Worm (Caenorhabditis elegans): Measurements from ENCODE around the gene xpf-1.

Gene xpf-1

DNA sequence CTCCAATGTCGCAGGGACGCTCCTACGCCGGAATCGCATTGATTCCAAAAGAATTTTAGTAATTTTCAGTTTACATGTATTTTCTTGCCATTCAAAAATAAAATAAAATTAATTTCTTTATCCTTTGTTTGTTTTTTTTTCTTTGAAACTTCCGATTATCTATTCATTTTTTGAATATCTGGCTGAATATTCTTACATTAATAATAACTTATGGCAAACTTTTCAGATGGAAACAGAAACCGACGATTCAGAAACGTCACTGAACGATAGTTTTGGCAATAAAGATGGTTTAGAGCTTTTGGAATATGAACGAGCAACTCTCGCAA lies at the start of gene xpf-1:
Gene xpf-1, plus strand, starts transcription at position 227 of the 326 bp plus-strand sequence.
- TF ChIP-seq unc-62 (GFP tag; optimal IDR thresholded peaks at IDR 0.05) = no peak

DNA sequence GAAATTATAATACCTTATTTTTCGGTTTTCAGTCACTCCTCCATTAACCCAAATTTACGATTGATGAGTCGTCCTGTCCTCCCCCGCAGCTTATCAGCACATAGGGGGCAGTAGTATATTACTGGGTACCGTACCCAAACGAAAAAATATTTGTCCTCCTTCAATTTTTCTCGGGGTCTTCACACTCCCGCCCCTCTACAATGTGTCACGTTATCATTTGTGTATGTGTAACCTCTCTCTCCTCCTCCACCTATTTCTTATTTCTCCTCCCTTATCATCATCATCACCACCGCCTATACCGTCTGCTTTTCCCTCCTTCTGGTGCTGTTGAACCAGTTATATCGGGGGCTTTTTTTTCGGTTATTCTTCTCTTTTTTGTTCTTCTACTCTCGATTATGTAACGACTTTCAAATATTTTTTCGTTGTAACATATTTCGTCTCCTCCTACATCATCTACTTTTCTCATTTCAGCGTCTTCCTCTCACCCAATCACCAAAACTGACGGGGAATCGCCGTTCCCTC lies 49.6 kb upstream of the xpf-1 start, which contains the start of gene ghi-1:
Gene ghi-1, plus strand, starts transcription at position 472 of the 522 bp plus-strand sequence.
- no peak for TF ChIP-seq unc-62 (GFP tag; optimal IDR thresholded peaks at IDR 0.05)

DNA sequence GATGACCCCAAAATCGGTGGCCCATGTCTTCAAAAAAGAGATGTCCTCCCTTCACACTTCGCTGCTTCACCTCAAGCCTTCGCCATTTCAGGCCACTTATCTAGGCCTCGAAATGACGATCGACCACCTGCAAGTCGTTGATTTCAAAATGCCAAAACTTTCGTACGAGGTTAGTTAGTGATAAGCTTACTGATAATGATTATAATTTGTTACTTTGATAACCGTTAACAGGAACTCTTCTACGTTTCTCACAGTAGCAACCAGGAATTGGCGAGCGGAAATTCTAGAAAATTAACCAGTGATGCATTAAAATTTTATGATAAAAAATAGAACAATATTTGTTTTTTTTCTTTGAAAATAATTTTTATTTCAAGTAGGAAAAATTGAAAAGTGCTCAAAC lies 49.1 kb upstream of the xpf-1 start:
- TF ChIP-seq unc-62 (GFP tag; optimal IDR thresholded peaks at IDR 0.05) = no peak

DNA sequence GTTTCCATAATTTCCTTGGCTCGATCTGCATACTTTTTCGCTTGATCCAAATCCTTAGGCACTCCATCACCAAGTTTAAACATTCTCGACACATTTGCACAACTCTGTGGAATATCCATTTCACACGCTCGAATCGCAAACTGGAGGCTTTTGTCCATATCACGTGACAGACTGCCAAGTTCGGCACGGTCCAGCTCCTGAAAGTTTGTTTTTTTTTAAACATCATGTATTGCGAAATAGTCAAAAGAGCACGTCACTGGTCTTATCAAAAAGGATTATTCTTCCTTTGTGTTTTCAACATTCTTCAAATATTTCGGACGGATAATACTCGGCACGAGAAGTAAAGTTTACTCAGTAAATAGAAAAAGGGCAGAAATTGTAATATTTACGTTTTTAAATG lies 46.7 kb upstream of the xpf-1 start:
- no peak for TF ChIP-seq unc-62 (GFP tag; optimal IDR thresholded peaks at IDR 0.05)

DNA sequence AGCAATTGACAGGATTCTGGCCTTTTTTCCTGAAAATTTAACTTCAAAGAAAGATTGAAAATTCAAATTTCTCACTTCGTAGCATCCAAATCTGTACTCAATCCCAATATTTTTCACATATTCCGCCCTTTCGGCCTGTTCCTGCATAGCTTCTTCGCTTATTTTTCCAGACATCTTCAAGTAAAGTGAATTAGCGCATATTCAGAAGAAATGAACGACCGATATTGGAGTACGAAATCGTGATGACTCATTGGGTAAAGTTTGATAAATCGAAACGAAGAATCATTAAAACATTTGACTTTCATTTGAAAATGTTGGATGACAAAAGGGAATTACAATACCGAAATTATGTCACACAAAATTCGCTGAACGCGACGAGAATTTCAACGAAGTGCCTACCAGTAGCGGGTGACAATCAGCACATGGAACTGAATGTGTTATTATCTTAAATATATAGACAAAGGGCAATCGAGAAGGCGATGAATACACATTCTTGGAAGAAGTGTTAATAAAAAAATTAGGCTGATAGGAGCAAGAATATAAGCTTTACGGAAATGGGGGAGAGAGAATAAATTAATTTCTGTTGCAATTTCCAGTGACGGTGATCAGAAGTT lies 44.9 kb upstream of the xpf-1 start, which contains the start of gene coa-7:
Gene coa-7, minus strand, starts transcription at position 174 of the 614 bp plus-strand sequence.
- no peak for TF ChIP-seq unc-62 (GFP tag; optimal IDR thresholded peaks at IDR 0.05)

DNA sequence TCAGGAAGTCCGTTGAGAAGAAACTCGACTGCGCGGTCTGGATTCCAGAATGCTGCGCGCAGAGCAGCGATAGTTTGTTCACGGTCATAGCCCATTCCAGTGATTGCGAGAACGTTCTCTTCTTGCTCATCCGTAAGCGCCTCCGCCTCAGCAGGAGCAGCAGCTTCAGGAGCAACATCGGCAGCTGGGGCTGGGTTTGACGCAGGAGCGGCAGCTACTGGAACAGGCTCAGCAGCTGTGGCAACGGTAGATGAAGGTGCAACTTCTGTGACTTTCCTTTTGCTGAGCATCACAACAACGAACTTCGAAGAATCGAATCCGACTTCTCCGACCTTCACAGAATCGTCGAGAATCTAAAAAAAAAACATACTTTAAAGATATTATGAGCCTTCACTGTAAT lies 43.8 kb upstream of the xpf-1 start:
- no peak for TF ChIP-seq unc-62 (GFP tag; optimal IDR thresholded peaks at IDR 0.05)

DNA sequence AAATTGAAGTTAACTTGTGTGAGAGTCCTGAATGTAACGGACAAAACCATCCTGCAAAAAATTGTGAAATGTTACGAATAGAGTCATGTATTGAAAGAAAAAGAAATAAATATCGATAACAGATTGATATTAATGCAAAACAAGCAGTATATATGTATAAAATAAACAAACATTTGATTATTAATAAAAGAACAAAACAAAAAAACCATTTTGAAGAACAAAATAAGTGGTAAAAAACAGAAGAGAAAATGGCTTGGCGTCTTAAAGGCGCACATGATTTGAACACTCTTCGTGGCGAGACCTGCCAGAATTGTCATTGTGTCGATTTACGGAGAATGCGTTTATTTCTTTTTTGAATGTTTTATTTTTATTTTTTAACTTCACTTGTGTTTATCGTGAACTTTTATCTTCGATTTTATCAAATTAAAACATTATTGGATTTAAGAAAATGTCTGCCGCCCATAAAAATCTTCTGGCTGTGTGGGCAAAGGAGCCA lies 43.2 kb upstream of the xpf-1 start, which contains the start of the genes rad-23 and rpn-12:
Gene rad-23, minus strand, starts transcription at position 51 of the 496 bp plus-strand sequence.
Gene rpn-12, plus strand, starts transcription at position 446 of the 496 bp plus-strand sequence.
- TF ChIP-seq unc-62 (GFP tag; optimal IDR thresholded peaks at IDR 0.05) = no peak

DNA sequence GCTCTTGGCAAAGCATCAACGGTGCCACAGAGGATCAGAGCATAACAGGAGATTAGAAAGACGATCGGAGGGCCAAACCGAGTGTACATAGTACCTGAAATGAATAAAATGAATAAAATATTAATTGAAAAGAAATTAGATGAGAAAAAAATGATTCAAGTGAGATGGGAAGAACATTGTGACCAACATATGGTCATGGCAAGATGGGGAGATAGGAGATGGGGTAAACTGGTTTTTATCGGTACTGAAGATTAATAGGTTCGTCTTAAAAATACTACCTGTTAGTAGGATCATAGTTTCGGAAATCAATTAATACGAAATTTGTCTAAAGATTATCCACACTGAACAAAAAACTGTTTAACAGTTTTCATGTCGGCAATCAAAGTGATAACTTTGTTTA lies 38.9 kb upstream of the xpf-1 start, which contains the start of gene nep-1:
Gene nep-1, minus strand, starts transcription at position 101 of the 400 bp plus-strand sequence.
- no peak for TF ChIP-seq unc-62 (GFP tag; optimal IDR thresholded peaks at IDR 0.05)

DNA sequence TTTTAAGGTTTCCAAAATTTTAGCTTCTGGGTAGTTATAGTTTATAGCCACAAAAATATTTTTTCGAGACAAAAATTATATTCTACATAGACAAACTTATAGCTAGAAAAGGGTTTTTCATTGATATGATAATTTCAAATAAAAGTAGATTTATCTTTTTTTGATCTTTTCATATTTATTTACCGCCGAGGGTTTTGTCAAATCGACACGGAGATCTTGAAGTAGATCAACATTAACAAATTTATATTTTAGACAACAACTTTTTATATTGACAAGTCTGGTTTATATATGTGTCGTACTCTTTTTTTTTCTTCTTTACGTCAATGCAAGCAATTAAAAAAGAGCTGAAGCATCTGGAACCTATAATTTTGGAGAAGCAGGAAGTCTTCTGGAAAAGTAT lies 37.1 kb upstream of the xpf-1 start:
- TF ChIP-seq unc-62 (GFP tag; optimal IDR thresholded peaks at IDR 0.05) = no peak

DNA sequence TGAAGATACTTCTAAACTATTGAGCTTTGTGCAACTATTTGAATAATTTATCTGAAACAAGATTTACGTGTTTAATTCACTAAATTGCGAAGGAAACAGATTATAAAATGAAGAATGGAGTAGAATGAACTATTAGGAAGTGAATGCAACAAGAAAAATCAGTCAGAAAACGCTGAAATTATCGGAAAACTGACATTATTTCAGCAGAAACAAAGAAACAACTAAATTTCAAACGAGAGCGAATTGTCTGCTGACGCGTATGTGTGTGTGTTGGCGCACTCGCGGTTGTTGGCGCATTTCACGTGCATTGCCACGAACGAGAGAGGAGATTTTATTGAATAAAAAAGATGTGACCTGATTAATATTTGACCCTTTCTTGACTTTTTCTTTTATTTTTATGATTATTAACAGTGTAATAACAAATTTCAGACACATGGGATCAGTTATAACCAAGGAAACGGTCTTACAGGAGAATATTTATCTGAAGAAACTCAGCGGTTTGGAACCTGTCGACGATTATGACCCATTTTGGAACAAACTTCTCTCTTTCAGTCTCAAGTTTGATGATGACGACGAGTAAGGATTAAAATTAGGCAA lies 20.0 kb upstream of the xpf-1 start, which contains the start of the genes trr-1 and C47D12.2:
Gene trr-1, minus strand, starts transcription at position 51 of the 597 bp plus-strand sequence.
Gene C47D12.2, plus strand, starts transcription at position 430 of the 597 bp plus-strand sequence.
- no peak for TF ChIP-seq unc-62 (GFP tag; optimal IDR thresholded peaks at IDR 0.05)

DNA sequence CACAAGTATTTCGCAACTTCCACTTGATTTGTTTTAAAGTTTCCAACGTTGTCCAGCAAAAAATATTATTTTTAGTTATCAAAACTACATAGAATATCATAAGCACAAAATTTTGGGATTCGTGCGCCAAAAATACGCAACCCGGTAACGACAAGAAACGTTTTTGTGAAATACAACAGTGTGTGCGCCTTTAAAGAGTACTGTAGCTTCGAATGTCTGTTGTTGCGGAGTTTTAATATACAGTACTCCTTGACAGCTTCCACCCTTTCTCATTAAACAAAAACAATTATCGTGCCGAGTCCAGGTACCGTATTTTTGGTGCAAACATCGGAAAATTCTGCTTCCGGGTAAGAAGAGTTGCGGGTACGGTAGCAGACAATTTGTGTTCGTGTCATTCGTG lies 15.8 kb upstream of the xpf-1 start:
- no peak for TF ChIP-seq unc-62 (GFP tag; optimal IDR thresholded peaks at IDR 0.05)

DNA sequence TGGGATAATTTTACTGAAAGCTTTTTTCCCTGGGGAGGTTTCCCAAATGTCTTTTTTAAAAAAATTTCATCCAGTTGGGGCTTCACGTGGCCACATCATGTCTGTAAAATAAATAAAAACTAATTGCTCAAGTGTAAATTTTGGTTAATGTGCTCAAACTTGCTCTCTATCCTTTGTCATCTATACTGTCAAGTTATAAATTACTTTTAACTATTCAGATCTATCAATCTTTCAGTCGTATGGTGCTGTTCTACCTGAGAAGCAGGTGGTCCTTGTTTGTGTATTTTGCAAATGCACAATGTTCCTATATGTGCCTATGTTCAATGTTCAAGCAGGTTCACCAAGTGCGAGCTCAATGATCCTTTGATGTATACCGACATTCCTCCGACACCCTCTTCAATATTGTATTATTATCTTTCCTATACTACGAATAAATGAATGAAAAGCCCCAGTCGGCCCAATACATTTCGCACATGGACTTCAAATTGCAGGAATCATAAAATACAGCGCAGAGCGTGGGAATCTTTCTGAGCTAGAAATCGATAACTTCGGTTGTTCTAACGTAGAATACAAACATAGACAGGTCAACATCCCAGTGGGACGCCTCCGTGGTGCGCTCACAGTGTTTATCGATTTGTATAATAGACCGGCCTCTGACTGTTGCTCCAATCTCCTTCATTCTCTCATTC lies 14.7 kb upstream of the xpf-1 start, which contains the start of the genes sfxn-1.4 and C47D12.4:
Gene sfxn-1.4, minus strand, starts transcription at position 101 of the 689 bp plus-strand sequence.
Gene C47D12.4, plus strand, starts transcription at position 639 of the 689 bp plus-strand sequence.
- no peak for TF ChIP-seq unc-62 (GFP tag; optimal IDR thresholded peaks at IDR 0.05)

DNA sequence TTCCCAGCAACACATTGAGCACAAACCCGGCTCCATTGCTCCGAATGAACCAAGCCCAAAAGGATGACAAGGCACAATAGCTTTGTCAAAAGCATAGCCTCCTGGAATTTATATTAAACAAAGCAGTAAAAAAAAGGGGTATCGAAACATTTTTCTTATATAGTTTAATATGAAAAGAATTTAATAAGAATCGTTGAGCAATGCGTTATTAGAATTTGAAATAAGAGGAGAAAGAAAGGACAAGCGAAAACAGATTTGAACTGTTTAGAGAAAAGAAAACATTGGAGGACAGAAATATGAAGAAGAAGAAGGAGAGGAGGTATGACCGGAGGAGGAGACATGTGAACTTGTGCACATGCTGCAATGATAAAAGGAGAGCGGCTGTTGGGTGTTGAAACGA lies 10.8 kb upstream of the xpf-1 start, which contains the start of gene C47D12.5:
Gene C47D12.5, minus strand, starts transcription at position 101 of the 400 bp plus-strand sequence.
- TF ChIP-seq unc-62 (GFP tag; optimal IDR thresholded peaks at IDR 0.05) = no peak

DNA sequence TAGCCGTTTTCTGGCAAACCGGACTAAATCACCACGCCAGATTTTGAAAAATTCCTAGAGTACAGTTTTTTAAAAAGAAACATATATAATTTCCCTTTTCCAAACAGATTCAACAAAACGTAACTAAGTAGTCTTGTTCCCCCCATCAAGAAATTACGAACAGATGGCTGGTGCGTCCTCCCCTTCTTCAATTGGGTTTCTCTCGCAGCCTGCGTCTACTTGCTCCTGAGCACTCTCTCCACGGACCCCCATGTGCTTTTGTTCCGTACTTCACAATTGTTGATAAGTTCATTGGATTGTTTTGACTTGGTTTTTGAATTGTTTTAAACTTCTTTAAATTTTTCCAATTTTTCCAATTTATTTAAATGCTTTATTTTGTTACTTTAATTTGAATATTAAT lies 8.0 kb upstream of the xpf-1 start:
- no peak for TF ChIP-seq unc-62 (GFP tag; optimal IDR thresholded peaks at IDR 0.05)

DNA sequence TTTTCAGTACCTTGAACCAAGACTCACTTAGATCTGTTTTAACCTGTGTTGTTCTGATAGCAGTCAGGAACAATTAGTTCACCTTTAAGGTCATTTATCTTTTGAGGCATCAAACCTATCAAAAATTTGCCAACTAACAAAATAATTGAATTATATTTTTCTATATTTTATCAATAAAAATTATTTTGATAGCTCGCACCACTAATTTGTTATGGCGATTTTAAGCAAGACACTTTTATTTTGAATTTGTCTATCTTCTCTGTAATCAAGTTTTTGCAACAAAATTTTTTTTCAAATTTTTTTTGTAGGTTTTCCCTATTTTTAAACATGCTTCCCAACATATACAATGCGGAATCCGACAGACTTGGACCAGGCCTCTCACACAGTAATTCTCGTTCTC lies 7.3 kb upstream of the xpf-1 start, which contains the start of gene kel-1:
Gene kel-1, plus strand, starts transcription at position 301 of the 400 bp plus-strand sequence.
- no peak for TF ChIP-seq unc-62 (GFP tag; optimal IDR thresholded peaks at IDR 0.05)

DNA sequence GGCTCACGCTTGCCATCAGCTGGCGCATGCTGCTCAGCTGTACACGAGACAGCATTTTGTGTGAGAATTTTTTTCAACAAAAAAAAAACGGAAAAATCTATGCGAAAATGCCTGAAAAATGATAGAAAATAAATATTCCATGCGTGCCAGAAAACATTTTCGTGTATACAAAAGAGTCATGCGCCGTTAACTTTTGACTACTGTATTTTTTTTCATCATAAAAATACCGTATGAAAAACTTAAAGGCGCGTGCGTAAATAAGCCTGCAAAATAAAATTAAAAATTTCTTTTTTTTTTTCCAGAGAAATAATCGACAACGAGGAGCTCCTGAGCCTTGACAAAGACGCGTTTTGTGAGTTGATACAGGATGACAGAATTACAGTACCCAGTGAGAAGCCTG lies 6.0 kb upstream of the xpf-1 start:
- no peak for TF ChIP-seq unc-62 (GFP tag; optimal IDR thresholded peaks at IDR 0.05)

Data from whole organism, dauer.